Worm (Caenorhabditis elegans) whole organism, early embryonic: Measurements from ENCODE around the gene famh-161.

Experiments used
- B0310.2 ChIP-seq: sonication (generic microtip); optimal IDR thresholded peaks from 2 replicates; lab custom pipeline; 2016; ENCODE audit warnings: mild to moderate bottlenecking, missing genetic modification characterization, missing compliant biosample characterization
- F13C5.2 ChIP-seq: sonication (generic microtip); optimal IDR thresholded peaks from 2 replicates; lab custom pipeline; 2017; ENCODE audit warnings: mild to moderate bottlenecking, missing genetic modification characterization, inconsistent platforms, missing compliant biosample characterization
- aly-1 ChIP-seq: sonication (generic microtip); optimal IDR thresholded peaks from 2 replicates; lab custom pipeline; 2016; ENCODE audit warnings: missing genetic modification characterization, missing compliant biosample characterization
- ama-1 ChIP-seq: fragments of 150-350 bp; optimal IDR thresholded peaks from 2 replicates; lab custom pipeline; 2014
- ceh-13 ChIP-seq: fragments of 200-800 bp; sonication (Bioruptor generic); optimal IDR thresholded peaks from 2 replicates; lab custom pipeline; 2018; ENCODE audit warnings: mild to moderate bottlenecking, missing genetic modification characterization, missing compliant biosample characterization
- ceh-36 ChIP-seq: sonication (generic microtip); optimal IDR thresholded peaks from 2 replicates; lab custom pipeline; 2016; ENCODE audit warnings: missing genetic modification characterization, inconsistent platforms, missing compliant biosample characterization
- ets-7 ChIP-seq: sonication (generic microtip); optimal IDR thresholded peaks from 2 replicates; lab custom pipeline; 2016; ENCODE audit warnings: missing genotype, missing genetic modification characterization, missing compliant biosample characterization
- flt-1 ChIP-seq: fragments of 200-800 bp; sonication (Bioruptor generic); IDR thresholded peaks from 2 replicates; pipeline ENCODE4 v1.3.6; 2022; ENCODE audit warnings: missing genetic modification characterization, missing compliant biosample characterization
- hmbx-1 ChIP-seq: sonication (generic microtip); optimal IDR thresholded peaks from 2 replicates; lab custom pipeline; 2016; ENCODE audit warnings: mild to moderate bottlenecking, missing genetic modification characterization, missing compliant biosample characterization
- hmg-4 ChIP-seq: fragments of 200-800 bp; sonication (Bioruptor generic); optimal IDR thresholded peaks from 2 replicates; lab custom pipeline; 2018; ENCODE audit warnings: mild to moderate bottlenecking, missing genetic modification characterization, missing compliant biosample characterization
- hnd-1 ChIP-seq: sonication (generic microtip); optimal IDR thresholded peaks from 2 replicates; lab custom pipeline; 2016; ENCODE audit warnings: missing genetic modification characterization, missing compliant biosample characterization
- pes-1 ChIP-seq: fragments of 200-800 bp; sonication (Bioruptor generic); IDR thresholded peaks from 2 replicates; pipeline ENCODE4 v1.3.6; 2022; ENCODE audit warnings: missing genetic modification reagents, missing genetic modification characterization, missing compliant biosample characterization
- scrt-1 ChIP-seq: fragments of 200-800 bp; sonication (Bioruptor generic); IDR thresholded peaks from 2 replicates; pipeline ENCODE4 v1.3.6; 2022; ENCODE audit warnings: missing genetic modification characterization, missing compliant biosample characterization
- sea-1 ChIP-seq: fragments of 200-800 bp; sonication (Bioruptor generic); conservative IDR thresholded peaks from 2 replicates; pipeline ENCODE4 v1.3.6; 2022; ENCODE audit warnings: missing genetic modification characterization, missing compliant biosample characterization
- tbx-11 ChIP-seq: fragments of 200-800 bp; sonication (Bioruptor generic); IDR thresholded peaks from 2 replicates; pipeline ENCODE4 v1.3.6; 2022; ENCODE audit warnings: missing genetic modification characterization, missing compliant biosample characterization
- tbx-37 ChIP-seq: fragments of 200-800 bp; sonication (Bioruptor generic); conservative IDR thresholded peaks from 2 replicates; pipeline ENCODE4 v1.3.6; 2022; ENCODE audit warnings: missing genetic modification reagents, missing genetic modification characterization, missing compliant biosample characterization
- tra-4 ChIP-seq: sonication (generic microtip); optimal IDR thresholded peaks from 2 replicates; lab custom pipeline; 2017; ENCODE audit warnings: missing genetic modification characterization, missing compliant biosample characterization

famh-161 gene

ce11 chrV:20506542-20506941 is 27.4 kb downstream of the famh-161 start:
- no peak for TF ChIP-seq tbx-11 (GFP tag; lab: Robert Waterston, UW)
- no peak for TF ChIP-seq aly-1 (tag; lab: Kevin White, UChicago)
- TF ChIP-seq hnd-1 (tag; lab: Kevin White, UChicago), result no peak
- TF ChIP-seq ets-7 (tag; lab: Kevin White, UChicago), result no peak
- no peak for TF ChIP-seq flt-1 (GFP tag; lab: Robert Waterston, UW)
- TF ChIP-seq F13C5.2, result no peak
- no peak for TF ChIP-seq ceh-36 (tag; lab: Kevin White, UChicago)
- no peak for TF ChIP-seq scrt-1 (GFP tag; lab: Robert Waterston, UW)
- TF ChIP-seq B0310.2 (tag; lab: Kevin White, UChicago), result no peak
- no peak for TF ChIP-seq hmg-4 (GFP tag; lab: Kevin White, UChicago)
- TF ChIP-seq ama-1 (lab: Kevin White, UChicago), result no peak
- TF ChIP-seq ceh-13 (GFP tag; lab: Kevin White, UChicago), result no peak
- no peak for TF ChIP-seq pes-1 (GFP tag; lab: Robert Waterston, UW)

ce11 chrV:20504997-20505396 is 29.0 kb downstream of the famh-161 start, which contains the start of gene Y38H6C.4:
Gene Y38H6C.4 (minus strand): TSS chrV:20505097.
- TF ChIP-seq ceh-36 (tag; lab: Kevin White, UChicago) (no peak), tbx-11 (GFP tag; lab: Robert Waterston, UW) (no peak)

- TF ChIP-seq hnd-1 (tag; lab: Kevin White, UChicago) (no peak), ets-7 (tag; lab: Kevin White, UChicago) (no peak), scrt-1 (GFP tag; lab: Robert Waterston, UW) (no peak), B0310.2 (tag; lab: Kevin White, UChicago) (no peak), pes-1 (GFP tag; lab: Robert Waterston, UW) (no peak), hmbx-1 (tag; lab: Kevin White, UChicago) (no peak), flt-1 (GFP tag; lab: Robert Waterston, UW) (no peak), ceh-13 (GFP tag; lab: Kevin White, UChicago) (no peak), tbx-11 (GFP tag; lab: Robert Waterston, UW) (no peak), aly-1 (tag; lab: Kevin White, UChicago) (no peak), ama-1 (lab: Kevin White, UChicago) (no peak), F13C5.2 (no peak), hmg-4 (GFP tag; lab: Kevin White, UChicago) (no peak), tra-4 (no peak)
Observed at ce11 chrV:20500405-20500804, 33.6 kb downstream of the famh-161 start, which contains the start of gene dct-14. Gene dct-14 (minus strand): TSS chrV:20500505.

ce11 chrV:20499642-20500041 is 34.3 kb downstream of the famh-161 start:
- TF ChIP-seq flt-1 (GFP tag; lab: Robert Waterston, UW) (no peak), hmg-4 (GFP tag; lab: Kevin White, UChicago) (no peak), ceh-36 (tag; lab: Kevin White, UChicago) (no peak), B0310.2 (tag; lab: Kevin White, UChicago) (no peak), aly-1 (tag; lab: Kevin White, UChicago) (no peak), F13C5.2 (no peak), hmbx-1 (tag; lab: Kevin White, UChicago) (no peak)

ce11 chrV:20498980-20499379 is 35.0 kb downstream of the famh-161 start, which contains the start of gene dct-16:
Gene dct-16 (minus strand): TSS chrV:20499057.
- TF ChIP-seq flt-1 (GFP tag; lab: Robert Waterston, UW), result no peak
- no peak for TF ChIP-seq F13C5.2
- no peak for TF ChIP-seq scrt-1 (GFP tag; lab: Robert Waterston, UW)
- TF ChIP-seq tra-4, result no peak
- no peak for TF ChIP-seq ets-7 (tag; lab: Kevin White, UChicago)
- no peak for TF ChIP-seq ceh-13 (GFP tag; lab: Kevin White, UChicago)
- TF ChIP-seq hmbx-1 (tag; lab: Kevin White, UChicago), result no peak
- no peak for TF ChIP-seq pes-1 (GFP tag; lab: Robert Waterston, UW)
- no peak for TF ChIP-seq hnd-1 (tag; lab: Kevin White, UChicago)
- TF ChIP-seq ceh-36 (tag; lab: Kevin White, UChicago), result no peak
- no peak for TF ChIP-seq hmg-4 (GFP tag; lab: Kevin White, UChicago)
- no peak for TF ChIP-seq sea-1 (GFP tag; lab: Robert Waterston, UW)
- no peak for TF ChIP-seq aly-1 (tag; lab: Kevin White, UChicago)
- TF ChIP-seq ama-1 (lab: Kevin White, UChicago), result no peak
- no peak for TF ChIP-seq tbx-37 (GFP tag; lab: Robert Waterston, UW)
- no peak for TF ChIP-seq tbx-11 (GFP tag; lab: Robert Waterston, UW)
- no peak for TF ChIP-seq B0310.2 (tag; lab: Kevin White, UChicago)

ce11 chrV:20497537-20497936 is 36.4 kb downstream of the famh-161 start:
- TF ChIP-seq B0310.2 (tag; lab: Kevin White, UChicago) (no peak), hnd-1 (tag; lab: Kevin White, UChicago) (no peak), flt-1 (GFP tag; lab: Robert Waterston, UW) (no peak), F13C5.2 (no peak), hmg-4 (GFP tag; lab: Kevin White, UChicago) (no peak), sea-1 (GFP tag; lab: Robert Waterston, UW) (no peak), hmbx-1 (tag; lab: Kevin White, UChicago) (no peak), tbx-11 (GFP tag; lab: Robert Waterston, UW) (no peak), ama-1 (lab: Kevin White, UChicago) (no peak), scrt-1 (GFP tag; lab: Robert Waterston, UW) (no peak), ceh-13 (GFP tag; lab: Kevin White, UChicago) (no peak), ceh-36 (tag; lab: Kevin White, UChicago) (no peak), tra-4 (no peak)
